Fruit fly (Drosophila melanogaster) whole organism, embryonic: Measurements from ENCODE around the gene nol.

Experiments used
- Aef1 ChIP-seq: fragments of 200-800 bp; sonication (Bioruptor generic); IDR thresholded peaks from 3 replicates; pipeline ENCODE4 v1.3.6; 2022; ENCODE audit warnings: missing biosample characterization, missing genetic modification characterization
- Asciz ChIP-seq: fragments of 200-800 bp; sonication (Bioruptor generic); optimal IDR thresholded peaks from 2 replicates; lab custom pipeline; 2017; ENCODE audit warnings: missing biosample characterization, mild to moderate bottlenecking, missing genetic modification characterization, missing genetic modification reagents
- Atf-2 ChIP-seq: fragments of 200-800 bp; sonication (Bioruptor generic); optimal IDR thresholded peaks from 2 replicates; lab custom pipeline; 2016; ENCODE audit warnings: missing biosample characterization, missing genetic modification characterization
- Atf6 ChIP-seq: fragments of 200-800 bp; sonication (Bioruptor generic); IDR thresholded peaks from 2 replicates; pipeline ENCODE4 v1.3.6; 2022; ENCODE audit warnings: missing biosample characterization, missing genetic modification characterization
- Awh ChIP-seq: fragments of 200-800 bp; sonication (Bioruptor generic); IDR thresholded peaks from 2 replicates; pipeline ENCODE4, ENCODE4 v1.3.6; 2022; ENCODE audit warnings: missing biosample characterization, missing genetic modification characterization
- CG10959 ChIP-seq: fragments of 200-800 bp; sonication (Bioruptor generic); IDR thresholded peaks from 2 replicates; pipeline ENCODE4 v1.3.6; 2022; ENCODE audit warnings: missing biosample characterization, missing genetic modification characterization
- CG12391 ChIP-seq: fragments of 200-800 bp; sonication (Bioruptor generic); optimal IDR thresholded peaks from 3 replicates; lab custom pipeline; 2018; ENCODE audit warnings: missing biosample characterization, mild to moderate bottlenecking, missing genetic modification characterization, moderate library complexity
- CG12744 ChIP-seq: fragments of 200-800 bp; sonication (Bioruptor generic); optimal IDR thresholded peaks from 2 replicates; lab custom pipeline; 2016; ENCODE audit warnings: missing biosample characterization, missing genetic modification characterization
- CG12769 ChIP-seq: fragments of 200-800 bp; sonication (Bioruptor generic); optimal IDR thresholded peaks from 2 replicates; lab custom pipeline; 2019; ENCODE audit warnings: missing biosample characterization, mild to moderate bottlenecking, missing genetic modification characterization, moderate library complexity
- CG13123 ChIP-seq: fragments of 200-800 bp; sonication (Bioruptor generic); optimal IDR thresholded peaks from 2 replicates; lab custom pipeline; 2016; ENCODE audit warnings: missing biosample characterization, missing genetic modification characterization
- CG14965 ChIP-seq: fragments of 200-800 bp; sonication (Bioruptor generic); optimal IDR thresholded peaks from 2 replicates; lab custom pipeline; 2016; ENCODE audit warnings: missing biosample characterization, missing genetic modification characterization, borderline replicate concordance
- CG15011 ChIP-seq: fragments of 200-800 bp; sonication (Bioruptor generic); optimal IDR thresholded peaks from 3 replicates; lab custom pipeline; 2018; ENCODE audit warnings: missing biosample characterization, mild to moderate bottlenecking, missing genetic modification characterization
- CG1603 ChIP-seq: fragments of 200-800 bp; sonication (Bioruptor generic); optimal IDR thresholded peaks from 2 replicates; lab custom pipeline; 2019; ENCODE audit warnings: missing biosample characterization, mild to moderate bottlenecking, missing genetic modification characterization, moderate library complexity
- CG16863 ChIP-seq: fragments of 200-800 bp; sonication (Bioruptor generic); optimal IDR thresholded peaks from 3 replicates; lab custom pipeline; 2016; ENCODE audit warnings: missing biosample characterization, missing genetic modification characterization
- CG17361 ChIP-seq: fragments of 200-800 bp; sonication (Bioruptor generic); IDR thresholded peaks from 3 replicates; pipeline ENCODE4 v1.3.6; 2022; ENCODE audit warnings: missing biosample characterization, missing genetic modification characterization
- CG18262 ChIP-seq: fragments of 200-800 bp; optimal IDR thresholded peaks from 3 replicates; lab custom pipeline; 2019; ENCODE audit warnings: missing biosample characterization, mild to moderate bottlenecking, missing genetic modification characterization, moderate library complexity
- CG2875 ChIP-seq: fragments of 200-800 bp; sonication (Bioruptor generic); optimal IDR thresholded peaks from 2 replicates; lab custom pipeline; 2017; ENCODE audit warnings: missing biosample characterization, mild to moderate bottlenecking, missing genetic modification characterization, missing genetic modification reagents
- CG31224 ChIP-seq: fragments of 200-800 bp; sonication (Bioruptor generic); IDR thresholded peaks from 2 replicates; pipeline ENCODE4 v1.3.6; 2022; ENCODE audit warnings: missing biosample characterization, missing genetic modification characterization
- CG33557 ChIP-seq: fragments of 200-800 bp; sonication (Bioruptor generic); optimal IDR thresholded peaks from 2 replicates; lab custom pipeline; 2019; ENCODE audit warnings: missing biosample characterization, mild to moderate bottlenecking, missing genetic modification characterization, moderate library complexity
- CG3847 ChIP-seq: fragments of 200-800 bp; sonication (Bioruptor generic); IDR thresholded peaks from 2 replicates; pipeline ENCODE4 v1.3.6; 2022; ENCODE audit warnings: missing biosample characterization, missing genetic modification characterization
- CG6654 ChIP-seq: fragments of 200-800 bp; sonication (Bioruptor generic); optimal IDR thresholded peaks from 2 replicates; lab custom pipeline; 2017; ENCODE audit warnings: missing biosample characterization, mild to moderate bottlenecking, missing genetic modification characterization
- CG7372 ChIP-seq: fragments of 200-800 bp; sonication (Bioruptor generic); IDR thresholded peaks from 2 replicates; pipeline ENCODE4 v1.3.6; 2022; ENCODE audit warnings: missing biosample characterization, missing genetic modification characterization
- CG7928 ChIP-seq: fragments of 200-800 bp; sonication (Bioruptor generic); optimal IDR thresholded peaks from 2 replicates; lab custom pipeline; 2017; ENCODE audit warnings: missing biosample characterization, mild to moderate bottlenecking, missing genetic modification characterization
- CG8924 ChIP-seq: fragments of 200-800 bp; optimal IDR thresholded peaks from 3 replicates; lab custom pipeline; 2019; ENCODE audit warnings: missing biosample characterization, mild to moderate bottlenecking, missing genetic modification characterization, moderate library complexity
- Deaf1 ChIP-seq: fragments of 200-800 bp; optimal IDR thresholded peaks from 3 replicates; lab custom pipeline; 2019; ENCODE audit warnings: missing biosample characterization, mild to moderate bottlenecking, missing genetic modification characterization, moderate library complexity
- Dip3 ChIP-seq: fragments of 200-800 bp; sonication (Bioruptor generic); optimal IDR thresholded peaks from 3 replicates; lab custom pipeline; 2016; ENCODE audit warnings: missing biosample characterization, missing genetic modification characterization
- Dref ChIP-seq: fragments of 200-800 bp; sonication (Bioruptor generic); IDR thresholded peaks from 2 replicates; pipeline ENCODE4 v1.3.6; 2022; ENCODE audit warnings: missing biosample characterization, missing genetic modification characterization
- Eip74EF ChIP-seq, 2 experiments: fragments of 200-800 bp in 1 of 2; fragments of >200 bp in 1 of 2; sonication (Bioruptor generic) in 1 of 2; optimal IDR thresholded peaks; 2 replicates each; lab custom pipeline; 2017 to 2019; ENCODE audit warnings: missing biosample characterization in 2 of 2, missing genetic modification characterization in 2 of 2, mild to moderate bottlenecking in 1 of 2, moderate library complexity in 1 of 2
- Ets65A ChIP-seq: fragments of 200-800 bp; sonication (Bioruptor generic); peaks from one replicate; lab custom pipeline; 2016; ENCODE audit warnings: missing biosample characterization, missing genetic modification characterization
- Lhr ChIP-seq: fragments of 200-800 bp; sonication (Bioruptor generic); optimal IDR thresholded peaks from 3 replicates; lab custom pipeline; 2017; ENCODE audit warnings: mild to moderate bottlenecking, missing biosample characterization, missing genetic modification reagents, missing genetic modification characterization
- Meics ChIP-seq: fragments of 200-800 bp; sonication (Bioruptor generic); optimal IDR thresholded peaks from 2 replicates; lab custom pipeline; 2017; ENCODE audit warnings: missing biosample characterization, mild to moderate bottlenecking, missing genetic modification characterization
- Neu2 ChIP-seq: fragments of 200-800 bp; sonication (Bioruptor generic); optimal IDR thresholded peaks from 3 replicates; lab custom pipeline; 2016; ENCODE audit warnings: missing biosample characterization, missing genetic modification characterization, borderline replicate concordance
- Side ChIP-seq: fragments of 200-800 bp; sonication (Bioruptor generic); optimal IDR thresholded peaks from 2 replicates; lab custom pipeline; 2016; ENCODE audit warnings: missing biosample characterization, missing genetic modification characterization
- Sox102F ChIP-seq: fragments of 200-800 bp; sonication (Bioruptor generic); optimal IDR thresholded peaks from 2 replicates; lab custom pipeline; 2018; ENCODE audit warnings: missing biosample characterization, mild to moderate bottlenecking, missing genetic modification characterization, moderate library complexity
- Sry-δ ChIP-seq: fragments of 200-800 bp; sonication (Bioruptor generic); optimal IDR thresholded peaks from 2 replicates; lab custom pipeline; 2016; ENCODE audit warnings: missing biosample characterization, missing genetic modification characterization
- Vsx1 ChIP-seq: fragments of 200-800 bp; sonication (Bioruptor generic); optimal IDR thresholded peaks from 2 replicates; lab custom pipeline; 2017; ENCODE audit warnings: missing biosample characterization, mild to moderate bottlenecking, missing genetic modification characterization, missing genetic modification reagents
- YL-1 ChIP-seq: fragments of 200-800 bp; sonication (Bioruptor generic); optimal IDR thresholded peaks from 3 replicates; lab custom pipeline; 2017; ENCODE audit warnings: missing biosample characterization, mild to moderate bottlenecking, missing genetic modification characterization
- cg ChIP-seq: fragments of 200-800 bp; sonication (Bioruptor generic); optimal IDR thresholded peaks from 3 replicates; lab custom pipeline; 2019; ENCODE audit warnings: missing biosample characterization, mild to moderate bottlenecking, missing genetic modification characterization, moderate library complexity
- chinmo ChIP-seq: fragments of 200-800 bp; sonication (Bioruptor generic); IDR thresholded peaks from 4 replicates; pipeline ENCODE4 v1.3.6; 2022; ENCODE audit warnings: missing biosample characterization, missing genetic modification characterization; ENCODE audit not compliant: partially characterized antibody
- dmrt11E ChIP-seq: fragments of 200-800 bp; sonication (Bioruptor generic); optimal IDR thresholded peaks from 3 replicates; lab custom pipeline; 2018; ENCODE audit warnings: missing biosample characterization, mild to moderate bottlenecking, missing genetic modification characterization, moderate library complexity
- fd96Cb ChIP-seq: fragments of 200-800 bp; sonication (Bioruptor generic); optimal IDR thresholded peaks from 2 replicates; lab custom pipeline; 2018; ENCODE audit warnings: missing biosample characterization, mild to moderate bottlenecking, missing genetic modification characterization, moderate library complexity
- gt ChIP-seq: fragments of 200-800 bp; sonication (Bioruptor generic); IDR thresholded peaks from 2 replicates; pipeline ENCODE4 v1.3.6; 2022; ENCODE audit warnings: missing biosample characterization, missing genetic modification characterization
- ind ChIP-seq: fragments of 200-800 bp; sonication (Bioruptor generic); optimal IDR thresholded peaks from 3 replicates; lab custom pipeline; 2016; ENCODE audit warnings: missing biosample characterization, missing genetic modification characterization
- insv ChIP-seq, 2 experiments: fragments of 200-800 bp; sonication (Bioruptor generic); optimal IDR thresholded peaks; 3 replicates each; lab custom pipeline; 2016 to 2018; ENCODE audit warnings: missing biosample characterization in 2 of 2, missing genetic modification characterization in 2 of 2
- mam ChIP-seq: fragments of 200-800 bp; sonication (Bioruptor generic); optimal IDR thresholded peaks from 3 replicates; lab custom pipeline; 2016; ENCODE audit warnings: missing biosample characterization, missing genetic modification characterization
- nau ChIP-seq: fragments of 200-800 bp; sonication (Bioruptor generic); optimal IDR thresholded peaks from 3 replicates; lab custom pipeline; 2017; ENCODE audit warnings: missing biosample characterization, mild to moderate bottlenecking, missing genetic modification characterization, missing genetic modification reagents
- psq ChIP-seq: fragments of 200-800 bp; sonication (Bioruptor generic); optimal IDR thresholded peaks from 2 replicates; lab custom pipeline; 2017; ENCODE audit warnings: missing biosample characterization, missing genetic modification characterization
- sim ChIP-seq: fragments of 200-800 bp; sonication (Bioruptor generic); IDR thresholded peaks from 2 replicates; pipeline ENCODE4 v1.3.6; 2022; ENCODE audit warnings: missing biosample characterization, missing genetic modification characterization
- sob ChIP-seq: fragments of 200-800 bp; sonication (Bioruptor generic); IDR thresholded peaks from 2 replicates; pipeline ENCODE4 v1.3.6; 2022; ENCODE audit warnings: missing biosample characterization, missing genetic modification characterization
- stwl ChIP-seq: fragments of 200-800 bp; sonication (Bioruptor generic); optimal IDR thresholded peaks from 3 replicates; lab custom pipeline; 2018; ENCODE audit warnings: missing biosample characterization, mild to moderate bottlenecking, missing genetic modification characterization, moderate library complexity
- wdn ChIP-seq: fragments of 200-800 bp; sonication (Bioruptor generic); IDR thresholded peaks from 2 replicates; pipeline ENCODE4 v1.3.6; 2022; ENCODE audit warnings: missing biosample characterization, missing genetic modification characterization

nol gene

dm6 chr3L:11107432-11107831 lies 23.2 kb upstream of the nol start, which contains the start of gene CG32073 (continued):
- no peak for TF ChIP-seq cg
- TF ChIP-seq Dip3 (GFP tag; lab: Kevin White, UChicago), result no peak
- no peak for TF ChIP-seq stwl (tag; lab: Kevin White, UChicago)
- no peak for TF ChIP-seq CG15011
- TF ChIP-seq psq (GFP tag; lab: Kevin White, UChicago), result no peak
- peak; percentile 9 for TF ChIP-seq CG8924 (tag; lab: Kevin White, UChicago)
- no peak for TF ChIP-seq Eip74EF (GFP tag; optimal IDR thresholded peaks at IDR 0.05; lab: Kevin White, UChicago)
- TF ChIP-seq Awh (GFP tag; lab: Robert Waterston, UW), result 0 out of 2 replicates have a peak, but pooled peaks have one; percentile 16
- no peak for TF ChIP-seq CG33557
- no peak for TF ChIP-seq gt
- TF ChIP-seq Side (GFP tag; lab: Kevin White, UChicago), result no peak
- peak; percentile 53; the same call in 2 of the 3 replicates for TF ChIP-seq CG17361
- no peak for TF ChIP-seq Deaf1 (tag; lab: Kevin White, UChicago)
- no peak for TF ChIP-seq CG10959 (GFP tag; lab: Robert Waterston, UW)
- TF ChIP-seq Atf6, result no peak
- TF ChIP-seq Sry-δ, result peak; percentile 29
- TF ChIP-seq sim (GFP tag; lab: Robert Waterston, UW), result no peak
- no peak for TF ChIP-seq Dref (GFP tag; lab: Robert Waterston, UW)
- TF ChIP-seq Asciz, result peak; percentile 23
- peak; percentile 40; the same call in 1 of the 2 replicates for TF ChIP-seq sob
- no peak for TF ChIP-seq chinmo (GFP tag; lab: Robert Waterston, UW)
- TF ChIP-seq Sox102F (GFP tag; lab: Kevin White, UChicago), result no peak
- no peak for TF ChIP-seq CG13123 (GFP tag; lab: Kevin White, UChicago)
- TF ChIP-seq Atf-2 (GFP tag; lab: Kevin White, UChicago), result no peak
- no peak for TF ChIP-seq CG3847 (GFP tag; lab: Robert Waterston, UW)
- peak; percentile 29 for TF ChIP-seq CG2875 (GFP tag; lab: Kevin White, UChicago)
- TF ChIP-seq Neu2, result no peak
- no peak for TF ChIP-seq Aef1
- TF ChIP-seq CG12744 (GFP tag; lab: Kevin White, UChicago), result no peak
- TF ChIP-seq CG14965 (GFP tag; lab: Kevin White, UChicago), result no peak
- TF ChIP-seq CG7928 (GFP tag; lab: Kevin White, UChicago), result no peak
- TF ChIP-seq CG1603 (tag; lab: Kevin White, UChicago), result peak; percentile 23
- TF ChIP-seq CG12391 (tag; lab: Kevin White, UChicago), result no peak
- TF ChIP-seq CG16863 (GFP tag; lab: Kevin White, UChicago), result no peak
- TF ChIP-seq dmrt11E (tag; lab: Kevin White, UChicago), result no peak
- no peak for TF ChIP-seq YL-1 (GFP tag; lab: Kevin White, UChicago)
- no peak for TF ChIP-seq mam (GFP tag; lab: Kevin White, UChicago)
- peak; percentile 17 for TF ChIP-seq Meics (GFP tag; lab: Kevin White, UChicago)
- no peak for TF ChIP-seq CG6654
- peak; percentile 43 for TF ChIP-seq CG18262 (tag; lab: Kevin White, UChicago)
- TF ChIP-seq CG7372, result no peak
- no peak for TF ChIP-seq ind (GFP tag; lab: Kevin White, UChicago)
- TF ChIP-seq fd96Cb (tag; lab: Kevin White, UChicago), result peak; percentile 28
- TF ChIP-seq Vsx1 (GFP tag; lab: Kevin White, UChicago), result peak; percentile 67
- TF ChIP-seq wdn (GFP tag; lab: Robert Waterston, UW), result no peak
- no peak for TF ChIP-seq CG31224
- TF ChIP-seq nau (GFP tag; lab: Kevin White, UChicago), result no peak
- no peak for TF ChIP-seq CG12769 (tag; lab: Kevin White, UChicago)
- TF ChIP-seq insv (GFP tag; optimal IDR thresholded peaks at IDR 0.05; lab: Kevin White, UChicago), result no peak
- no peak for TF ChIP-seq Lhr (GFP tag; lab: Kevin White, UChicago)
- TF ChIP-seq Ets65A, result no peak
